Worm (Caenorhabditis elegans) whole organism, L3 larva: ENCODE measurements around the gene R10E11.9.

Experiments
- R02D3.7 ChIP-seq: fragments of 150-350 bp; optimal IDR thresholded peaks from 2 replicates; lab custom pipeline; 2014; ENCODE audit warnings: missing biosample characterization, missing genetic modification characterization
- ZK546.5 ChIP-seq: sonication (generic microtip); optimal IDR thresholded peaks from 2 replicates; lab custom pipeline; 2017; ENCODE audit warnings: missing biosample characterization, missing genetic modification characterization
- aly-2 ChIP-seq: fragments of 150-350 bp; optimal IDR thresholded peaks from 2 replicates; lab custom pipeline; 2014; ENCODE audit warnings: missing biosample characterization, missing genetic modification characterization
- ama-1 ChIP-seq: fragments of 150-350 bp; optimal IDR thresholded peaks from 2 replicates; lab custom pipeline; 2018
- ceh-16 ChIP-seq: sonication (generic microtip); optimal IDR thresholded peaks from 2 replicates; lab custom pipeline; 2017; ENCODE audit warnings: missing biosample characterization, missing genetic modification characterization
- ceh-28 ChIP-seq: fragments of 150-350 bp; optimal IDR thresholded peaks from 2 replicates; lab custom pipeline; 2014; ENCODE audit warnings: missing biosample characterization, missing genetic modification reagents, missing genetic modification characterization
- ceh-82 ChIP-seq: fragments of 150-350 bp; optimal IDR thresholded peaks from 2 replicates; lab custom pipeline; 2014; ENCODE audit warnings: missing biosample characterization, missing genetic modification characterization
- daf-12 ChIP-seq: fragments of 150-350 bp; optimal IDR thresholded peaks from 2 replicates; lab custom pipeline; 2014; ENCODE audit warnings: missing biosample characterization, missing genetic modification reagents, missing genetic modification characterization
- egl-27 ChIP-seq: sonication (generic microtip); optimal IDR thresholded peaks from 4 replicates; lab custom pipeline; 2017; ENCODE audit warnings: missing biosample characterization, missing genetic modification reagents, missing genetic modification characterization
- egl-5 ChIP-seq: fragments of 150-350 bp; optimal IDR thresholded peaks from 2 replicates; lab custom pipeline; 2017; ENCODE audit warnings: missing biosample characterization, missing genetic modification reagents, missing genetic modification characterization, inconsistent platforms
- elt-1 ChIP-seq: fragments of 150-350 bp; optimal IDR thresholded peaks from 2 replicates; lab custom pipeline; 2014; ENCODE audit warnings: missing biosample characterization, missing genetic modification characterization
- elt-2 ChIP-seq: sonication (generic microtip); optimal IDR thresholded peaks from 2 replicates; lab custom pipeline; 2016; ENCODE audit warnings: missing genetic modification reagents, mild to moderate bottlenecking, missing genetic modification characterization, missing compliant biosample characterization
- elt-3 ChIP-seq, 3 experiments: fragments of 150-350 bp in 1 of 3; sonication (generic microtip) in 2 of 3; optimal IDR thresholded peaks; 2 replicates in 2 of 3; 4 replicates in 1 of 3; lab custom pipeline; 2014 to 2017; ENCODE audit warnings: missing biosample characterization in 3 of 3, missing genetic modification characterization in 3 of 3
- eor-1 ChIP-seq, 2 experiments: fragments of 150-350 bp; optimal IDR thresholded peaks; 2 replicates each; lab custom pipeline; 2014 to 2018; ENCODE audit warnings: missing biosample characterization in 2 of 2, missing genetic modification characterization in 2 of 2
- fkh-10 ChIP-seq: sonication (generic microtip); optimal IDR thresholded peaks from 2 replicates; lab custom pipeline; 2017; ENCODE audit warnings: missing biosample characterization, missing genetic modification reagents, missing genetic modification characterization
- fkh-2 ChIP-seq: fragments of 150-350 bp; optimal IDR thresholded peaks from 2 replicates; lab custom pipeline; 2014; ENCODE audit warnings: missing biosample characterization, missing genetic modification reagents, missing genetic modification characterization
- fos-1 ChIP-seq: fragments of 150-350 bp; optimal IDR thresholded peaks from 2 replicates; lab custom pipeline; 2014; ENCODE audit warnings: missing biosample characterization, missing genetic modification characterization
- hmg-11 ChIP-seq: sonication (generic microtip); optimal IDR thresholded peaks from 2 replicates; lab custom pipeline; 2016; ENCODE audit warnings: missing genetic modification characterization, missing compliant biosample characterization
- lin-39 ChIP-seq: fragments of 150-350 bp; optimal IDR thresholded peaks from 2 replicates; lab custom pipeline; 2018; ENCODE audit warnings: missing biosample characterization, missing genetic modification reagents, missing genetic modification characterization
- lsy-12 ChIP-seq: sonication (generic microtip); optimal IDR thresholded peaks from 2 replicates; lab custom pipeline; 2016; ENCODE audit warnings: mild to moderate bottlenecking, missing genetic modification characterization, missing compliant biosample characterization
- mdl-1 ChIP-seq: fragments of 150-350 bp; optimal IDR thresholded peaks from 2 replicates; lab custom pipeline; 2014; ENCODE audit warnings: missing biosample characterization, missing genetic modification characterization
- nfya-1 ChIP-seq: sonication (generic microtip); optimal IDR thresholded peaks from 2 replicates; lab custom pipeline; 2017; ENCODE audit warnings: missing genetic modification characterization, mild to moderate bottlenecking, missing compliant biosample characterization, antibody characterized with exemption, moderate library complexity; ENCODE audit not compliant: insufficient read depth
- nhr-11 ChIP-seq: fragments of 150-350 bp; optimal IDR thresholded peaks from 2 replicates; lab custom pipeline; 2014; ENCODE audit warnings: missing biosample characterization, missing genetic modification characterization
- nhr-12 ChIP-seq: fragments of 150-350 bp; optimal IDR thresholded peaks from 2 replicates; lab custom pipeline; 2014; ENCODE audit warnings: missing biosample characterization, missing genetic modification characterization
- nhr-23 ChIP-seq: fragments of 150-350 bp; optimal IDR thresholded peaks from 2 replicates; lab custom pipeline; 2014; ENCODE audit warnings: missing biosample characterization, missing genetic modification reagents, missing genetic modification characterization
- nhr-237 ChIP-seq: fragments of 150-350 bp; optimal IDR thresholded peaks from 2 replicates; lab custom pipeline; 2014; ENCODE audit warnings: missing biosample characterization, missing genetic modification characterization
- nhr-25 ChIP-seq: sonication (generic microtip); optimal IDR thresholded peaks from 2 replicates; lab custom pipeline; 2017; ENCODE audit warnings: missing biosample characterization, missing genetic modification characterization
- nhr-28 ChIP-seq: fragments of 150-350 bp; optimal IDR thresholded peaks from 2 replicates; lab custom pipeline; 2014; ENCODE audit warnings: missing biosample characterization, missing genetic modification characterization
- nhr-43 ChIP-seq: sonication (generic microtip); optimal IDR thresholded peaks from 2 replicates; lab custom pipeline; 2016; ENCODE audit warnings: mild to moderate bottlenecking, missing genetic modification characterization, missing compliant biosample characterization; ENCODE audit not compliant: poor library complexity, severe bottlenecking
- nhr-67 ChIP-seq: fragments of 150-350 bp; optimal IDR thresholded peaks from 2 replicates; lab custom pipeline; 2014; ENCODE audit warnings: missing biosample characterization, missing genetic modification characterization
- nhr-76 ChIP-seq: fragments of 150-350 bp; sonication (generic microtip); optimal IDR thresholded peaks from 5 replicates; lab custom pipeline; 2014; ENCODE audit warnings: missing biosample characterization, missing genetic modification characterization
- nhr-77 ChIP-seq: fragments of 150-350 bp; optimal IDR thresholded peaks from 2 replicates; lab custom pipeline; 2014; ENCODE audit warnings: missing biosample characterization, missing genetic modification characterization
- pha-4 ChIP-seq: fragments of 150-350 bp; optimal IDR thresholded peaks from 2 replicates; lab custom pipeline; 2014; ENCODE audit warnings: missing biosample characterization, missing genetic modification reagents, missing genetic modification characterization
- sea-2 ChIP-seq: fragments of 150-350 bp; sonication (generic microtip); optimal IDR thresholded peaks from 4 replicates; lab custom pipeline; 2014; ENCODE audit warnings: missing biosample characterization, missing genetic modification reagents, missing genetic modification characterization
- skn-1 ChIP-seq: fragments of 150-350 bp; optimal IDR thresholded peaks from 2 replicates; lab custom pipeline; 2014; ENCODE audit warnings: missing biosample characterization, missing genetic modification characterization
- tbx-2 ChIP-seq: sonication (generic microtip); optimal IDR thresholded peaks from 2 replicates; lab custom pipeline; 2016; ENCODE audit warnings: mild to moderate bottlenecking, missing genetic modification characterization, missing compliant biosample characterization
- unc-39 ChIP-seq: sonication (generic microtip); optimal IDR thresholded peaks from 4 replicates; lab custom pipeline; 2017; ENCODE audit warnings: missing biosample characterization, missing genetic modification characterization
- unc-62 ChIP-seq: fragments of 150-350 bp; sonication (generic microtip); optimal IDR thresholded peaks from 4 replicates; lab custom pipeline; 2014; ENCODE audit warnings: missing biosample characterization, missing genetic modification reagents, missing genetic modification characterization
- zag-1 ChIP-seq: fragments of 150-350 bp; optimal IDR thresholded peaks from 2 replicates; lab custom pipeline; 2014; ENCODE audit warnings: missing biosample characterization, missing genetic modification characterization
- ztf-11 ChIP-seq: fragments of 150-350 bp; optimal IDR thresholded peaks from 2 replicates; lab custom pipeline; 2014; ENCODE audit warnings: missing biosample characterization, missing genetic modification characterization
- ztf-4 ChIP-seq: fragments of 150-350 bp; optimal IDR thresholded peaks from 2 replicates; lab custom pipeline; 2014; ENCODE audit warnings: missing biosample characterization, missing genetic modification characterization

Gene R10E11.9

ce11 chrIII:9825073-9825828 is 31.8 kb upstream of the R10E11.9 start, which contains the start of gene ZK632.9 (continued):
- TF ChIP-seq nhr-25 (tag; lab: Kevin White, UChicago), result no peak

- TF ChIP-seq ceh-82 (tag; lab: Kevin White, UChicago) (no peak), eor-1 (tag; optimal IDR thresholded peaks at IDR 0.05; lab: Kevin White, UChicago) (no peak), lin-39 (no peak), mdl-1 (tag; lab: Kevin White, UChicago) (no peak), ceh-28 (tag; lab: Kevin White, UChicago) (no peak), nhr-43 (tag; lab: Kevin White, UChicago) (peak; percentile 15), ama-1 (lab: Kevin White, UChicago) (peak; percentile 82), elt-2 (peak; percentile 7), lsy-12 (no peak), egl-27 (tag; lab: Kevin White, UChicago) (no peak), fkh-2 (tag; lab: Kevin White, UChicago) (no peak), nhr-67 (tag; lab: Kevin White, UChicago) (no peak), zag-1 (tag; lab: Kevin White, UChicago) (no peak), tbx-2 (tag; lab: Kevin White, UChicago) (no peak), nfya-1 (tag; lab: Kevin White, UChicago) (no peak), aly-2 (tag; lab: Kevin White, UChicago) (no peak), nhr-11 (tag; lab: Kevin White, UChicago) (no peak), ceh-16 (tag; lab: Kevin White, UChicago) (no peak), unc-39 (no peak), fos-1 (tag; lab: Kevin White, UChicago) (no peak), pha-4 (tag; lab: Kevin White, UChicago) (peak; percentile 31), sea-2 (GFP tag; lab: Kevin White, UChicago) (no peak), egl-5 (no peak), daf-12 (tag; lab: Kevin White, UChicago) (no peak), nhr-23 (tag; lab: Kevin White, UChicago) (no peak), fkh-10 (GFP tag; lab: Kevin White, UChicago) (no peak), nhr-76 (tag; lab: Kevin White, UChicago) (no peak), nhr-28 (tag; lab: Kevin White, UChicago) (no peak), ztf-11 (tag; lab: Kevin White, UChicago) (no peak), nhr-77 (tag; lab: Kevin White, UChicago) (no peak), ztf-4 (no peak), hmg-11 (tag; lab: Kevin White, UChicago) (no peak), R02D3.7 (no peak), skn-1 (tag; lab: Kevin White, UChicago) (no peak), unc-62 (no peak)
Measured at ce11 chrIII:9824330-9824934, 31.0 kb upstream of the R10E11.9 start, which contains the start of gene lin-52. lin-52 (minus strand) TSS chrIII:9824750.

DNA sequence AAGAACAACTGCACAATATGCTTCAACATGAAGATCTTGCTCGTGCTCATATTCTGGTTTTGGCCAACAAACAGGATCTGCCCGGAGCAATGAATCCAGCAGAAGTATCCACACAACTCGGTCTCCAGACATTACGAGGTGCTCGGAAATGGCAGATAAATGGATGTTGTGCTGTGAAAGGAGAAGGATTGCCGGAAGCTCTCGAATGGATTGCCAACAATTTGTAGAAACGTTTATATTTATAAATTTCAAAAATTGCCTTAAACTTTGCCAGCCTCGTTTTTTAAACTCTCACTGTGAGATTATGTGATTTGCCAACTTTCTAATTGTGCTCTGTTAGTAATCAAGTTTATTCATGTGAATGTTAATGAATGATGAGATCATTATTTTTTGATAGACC is 30.3 kb upstream of the R10E11.9 start:
- TF ChIP-seq elt-1 (tag; lab: Kevin White, UChicago) (no peak), nhr-12 (tag; lab: Kevin White, UChicago) (no peak)
- TF ChIP-seq, all 47 proteins: peak for 0

DNA sequence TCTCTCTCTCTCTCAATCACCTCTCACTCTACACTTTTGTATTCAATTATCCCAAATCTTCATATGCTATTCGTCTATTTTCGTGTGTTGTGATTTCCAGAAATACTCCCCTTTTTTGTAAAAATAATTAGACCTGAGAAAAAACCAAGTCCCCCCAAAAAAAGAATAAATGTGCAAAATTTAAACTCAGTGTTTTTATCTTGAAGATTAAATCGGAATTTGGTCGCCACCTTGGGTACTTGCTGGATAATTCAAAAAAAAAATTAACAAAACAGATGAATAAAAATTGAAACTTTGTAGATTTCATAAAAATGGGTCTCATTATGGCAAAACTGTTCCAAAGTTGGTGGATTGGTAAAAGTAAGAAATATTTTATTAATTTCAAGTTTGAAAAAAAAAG is 29.5 kb upstream of the R10E11.9 start, which contains the start of gene arl-5:
Gene arl-5, plus strand, starts transcription at position 301 of the 400 bp plus-strand sequence.
- no peak for TF ChIP-seq nhr-23 (tag; lab: Kevin White, UChicago)
- no peak for TF ChIP-seq nhr-28 (tag; lab: Kevin White, UChicago)
- TF ChIP-seq ceh-28 (tag; lab: Kevin White, UChicago), result no peak
- no peak for TF ChIP-seq nfya-1 (tag; lab: Kevin White, UChicago)
- TF ChIP-seq nhr-43 (tag; lab: Kevin White, UChicago), result no peak
- TF ChIP-seq elt-3 (tag; optimal IDR thresholded peaks at IDR 0.05; lab: Kevin White, UChicago), result no peak
- TF ChIP-seq nhr-76 (tag; lab: Kevin White, UChicago), result no peak
- no peak for TF ChIP-seq pha-4 (tag; lab: Kevin White, UChicago)
- no peak for TF ChIP-seq daf-12 (tag; lab: Kevin White, UChicago)
- no peak for TF ChIP-seq unc-39
- TF ChIP-seq ceh-82 (tag; lab: Kevin White, UChicago), result no peak
- no peak for TF ChIP-seq nhr-237 (tag; lab: Kevin White, UChicago)
- no peak for TF ChIP-seq ceh-16 (tag; lab: Kevin White, UChicago)
- no peak for TF ChIP-seq skn-1 (tag; lab: Kevin White, UChicago)
- TF ChIP-seq fkh-10 (GFP tag; lab: Kevin White, UChicago), result no peak
- TF ChIP-seq lin-39, result no peak
- no peak for TF ChIP-seq ZK546.5 (tag; lab: Kevin White, UChicago)
- no peak for TF ChIP-seq hmg-11 (tag; lab: Kevin White, UChicago)
- TF ChIP-seq fkh-2 (tag; lab: Kevin White, UChicago), result no peak
- TF ChIP-seq, all 47 proteins: peak for 0
